Fruit fly (Drosophila melanogaster) whole organism, adult: ENCODE data around the gene snf.

Experiments used
- CG11617 ChIP-seq: fragments of 200-800 bp; sonication (Bioruptor generic); optimal IDR thresholded peaks from 2 replicates; lab custom pipeline; 2017; ENCODE audit warnings: mild to moderate bottlenecking, missing biosample characterization, missing genetic modification reagents, missing genetic modification characterization
- CG14711 ChIP-seq: fragments of 200-800 bp; sonication (Bioruptor generic); optimal IDR thresholded peaks from 2 replicates; lab custom pipeline; 2018; ENCODE audit warnings: missing biosample characterization, mild to moderate bottlenecking, missing genetic modification characterization, moderate library complexity
- CG5204 ChIP-seq: fragments of 200-800 bp; sonication (Bioruptor generic); optimal IDR thresholded peaks from 2 replicates; lab custom pipeline; 2016; ENCODE audit warnings: missing biosample characterization, missing genetic modification characterization
- CG7045 ChIP-seq: fragments of 200-800 bp; sonication (Bioruptor generic); optimal IDR thresholded peaks from 2 replicates; lab custom pipeline; 2017; ENCODE audit warnings: missing biosample characterization, mild to moderate bottlenecking, missing genetic modification characterization
- CG7101 ChIP-seq: fragments of 200-800 bp; sonication (Bioruptor generic); optimal IDR thresholded peaks from 2 replicates; lab custom pipeline; 2018; ENCODE audit warnings: missing biosample characterization, mild to moderate bottlenecking, missing genetic modification characterization, moderate library complexity
- Clk ChIP-seq: fragments of 200-800 bp; sonication (Bioruptor generic); optimal IDR thresholded peaks from 2 replicates; lab custom pipeline; 2017; ENCODE audit warnings: missing biosample characterization, missing genetic modification characterization
- Crg-1 ChIP-seq: fragments of 200-800 bp; sonication (Bioruptor generic); optimal IDR thresholded peaks from 2 replicates; lab custom pipeline; 2016; ENCODE audit warnings: missing biosample characterization, missing genetic modification characterization
- Mnt ChIP-seq: fragments of 200-800 bp; sonication (Bioruptor generic); optimal IDR thresholded peaks from 2 replicates; lab custom pipeline; 2016; ENCODE audit warnings: missing biosample characterization, mild to moderate bottlenecking, missing genetic modification characterization
- bab1 ChIP-seq: fragments of 200-800 bp; sonication (Bioruptor generic); optimal IDR thresholded peaks from 3 replicates; lab custom pipeline; 2019; ENCODE audit warnings: missing biosample characterization, mild to moderate bottlenecking, missing genetic modification characterization, moderate library complexity
- cic ChIP-seq: fragments of 200-800 bp; sonication (Bioruptor generic); optimal IDR thresholded peaks from 2 replicates; lab custom pipeline; 2017; ENCODE audit warnings: missing biosample characterization, mild to moderate bottlenecking, missing genetic modification characterization, moderate library complexity
- kay ChIP-seq: fragments of 200-800 bp; sonication (Bioruptor generic); peaks from one replicate; lab custom pipeline; 2016; ENCODE audit warnings: missing biosample characterization, missing genetic modification characterization, borderline replicate concordance
- ovo ChIP-seq: fragments of 200-800 bp; sonication (Bioruptor generic); optimal IDR thresholded peaks from 2 replicates; lab custom pipeline; 2016; ENCODE audit warnings: missing biosample characterization, missing genetic modification characterization
- tj ChIP-seq: fragments of 200-800 bp; sonication (Bioruptor generic); optimal IDR thresholded peaks from 3 replicates; lab custom pipeline; 2017; ENCODE audit warnings: missing biosample characterization, mild to moderate bottlenecking, missing genetic modification characterization, moderate library complexity

- TF ChIP-seq Mnt (GFP tag; lab: Kevin White, UChicago) (peak; percentile 87), tj (GFP tag; lab: Kevin White, UChicago) (no peak), CG7101 (tag; lab: Kevin White, UChicago) (no peak), CG5204 (GFP tag; lab: Kevin White, UChicago) (no peak), ovo (no peak), CG11617 (no peak), Clk (GFP tag; lab: Kevin White, UChicago) (no peak), Crg-1 (GFP tag; lab: Kevin White, UChicago) (no peak), kay (GFP tag; lab: Kevin White, UChicago) (no peak), bab1 (GFP tag; lab: Kevin White, UChicago) (no peak), cic (GFP tag; lab: Kevin White, UChicago) (no peak), CG7045 (no peak), CG14711 (tag; lab: Kevin White, UChicago) (no peak)
These were observed 8.1 kb downstream of the snf start, which contains the start of the genes CG15930 and Sas10 for dm6 chrX:5317170-5317569.
